Worm (Caenorhabditis elegans) whole organism, mixed stage, embryonic: ENCODE results near the gene C16C8.25.
"Not testable (repeated sequence)": the region's sequence is repeated elsewhere in the genome, so short reads cannot be mapped to it uniquely, and the experiment has no call there.

ENCODE experiments used
- M03D4.4 ChIP-seq: sonication (generic microtip); optimal IDR thresholded peaks from 2 replicates; lab custom pipeline; 2017; ENCODE audit warnings: mild to moderate bottlenecking, missing genetic modification characterization, missing compliant biosample characterization
- bed-3 ChIP-seq: fragments of 200-800 bp; sonication (Bioruptor generic); optimal IDR thresholded peaks from 3 replicates; lab custom pipeline; 2018; ENCODE audit warnings: mild to moderate bottlenecking, missing genetic modification characterization, moderate library complexity, missing compliant biosample characterization
- blmp-1 ChIP-seq: fragments of 150-350 bp; optimal IDR thresholded peaks from 2 replicates; lab custom pipeline; 2014; ENCODE audit warnings: missing biosample characterization, missing genetic modification characterization
- ceh-43 ChIP-seq: fragments of 200-800 bp; sonication (Bioruptor generic); optimal IDR thresholded peaks from 2 replicates; lab custom pipeline; 2018; ENCODE audit warnings: mild to moderate bottlenecking, missing genetic modification characterization, moderate library complexity, missing compliant biosample characterization
- ceh-83 ChIP-seq: fragments of 200-800 bp; sonication (Bioruptor generic); optimal IDR thresholded peaks from 2 replicates; lab custom pipeline; 2018; ENCODE audit warnings: mild to moderate bottlenecking, missing genetic modification characterization, missing compliant biosample characterization
- ces-1 ChIP-seq: fragments of 150-350 bp; optimal IDR thresholded peaks from 2 replicates; lab custom pipeline; 2014; ENCODE audit warnings: missing biosample characterization, missing genetic modification reagents, missing genetic modification characterization
- cnd-1 ChIP-seq: fragments of 200-800 bp; sonication (Bioruptor generic); optimal IDR thresholded peaks from 2 replicates; lab custom pipeline; 2018; ENCODE audit warnings: mild to moderate bottlenecking, missing genetic modification characterization, missing compliant biosample characterization
- drap-1 ChIP-seq: fragments of 200-800 bp; sonication (Bioruptor generic); optimal IDR thresholded peaks from 3 replicates; lab custom pipeline; 2018; ENCODE audit warnings: mild to moderate bottlenecking, missing genetic modification characterization, missing compliant biosample characterization
- elt-1 ChIP-seq: sonication (generic microtip); optimal IDR thresholded peaks from 2 replicates; lab custom pipeline; 2017; ENCODE audit warnings: missing genetic modification characterization, mild to moderate bottlenecking, missing compliant biosample characterization, antibody characterized with exemption, moderate library complexity, borderline replicate concordance; ENCODE audit not compliant: insufficient read depth
- elt-3 ChIP-seq: fragments of 150-350 bp; optimal IDR thresholded peaks from 2 replicates; lab custom pipeline; 2014; ENCODE audit warnings: missing biosample characterization, missing genetic modification characterization
- flh-1 ChIP-seq: fragments of 200-800 bp; sonication (Bioruptor generic); optimal IDR thresholded peaks from 2 replicates; lab custom pipeline; 2018; ENCODE audit warnings: mild to moderate bottlenecking, missing genetic modification characterization, moderate library complexity, missing compliant biosample characterization
- ham-2 ChIP-seq: fragments of 200-800 bp; sonication (Bioruptor generic); optimal IDR thresholded peaks from 2 replicates; lab custom pipeline; 2018; ENCODE audit warnings: mild to moderate bottlenecking, missing genetic modification characterization, missing compliant biosample characterization
- hlh-1 ChIP-seq: fragments of 150-350 bp; optimal IDR thresholded peaks from 2 replicates; lab custom pipeline; 2014; ENCODE audit warnings: missing biosample characterization, missing genetic modification reagents, missing genetic modification characterization
- lin-13 ChIP-seq: fragments of 150-350 bp; optimal IDR thresholded peaks from 2 replicates; lab custom pipeline; 2014; ENCODE audit warnings: missing biosample characterization, missing genetic modification characterization
- lin-32 ChIP-seq: fragments of 200-800 bp; sonication (Bioruptor generic); optimal IDR thresholded peaks from 2 replicates; lab custom pipeline; 2018; ENCODE audit warnings: mild to moderate bottlenecking, missing genetic modification characterization, missing compliant biosample characterization
- mab-5 ChIP-seq: fragments of 150-350 bp; optimal IDR thresholded peaks from 2 replicates; lab custom pipeline; 2014; ENCODE audit warnings: missing biosample characterization, missing genetic modification characterization
- mep-1 ChIP-seq: fragments of 150-350 bp; optimal IDR thresholded peaks from 2 replicates; lab custom pipeline; 2017; ENCODE audit warnings: missing biosample characterization, missing genetic modification reagents, missing genetic modification characterization, inconsistent platforms
- mls-2 ChIP-seq: sonication (generic microtip); optimal IDR thresholded peaks from 2 replicates; lab custom pipeline; 2016; ENCODE audit warnings: mild to moderate bottlenecking, missing genetic modification characterization, moderate library complexity, missing compliant biosample characterization
- nhr-12 ChIP-seq: fragments of 150-350 bp; optimal IDR thresholded peaks from 2 replicates; lab custom pipeline; 2014; ENCODE audit warnings: missing biosample characterization, missing genetic modification characterization
- nhr-2 ChIP-seq: fragments of 150-350 bp; optimal IDR thresholded peaks from 2 replicates; lab custom pipeline; 2014; ENCODE audit warnings: missing biosample characterization, missing genetic modification characterization
- nhr-237 ChIP-seq: fragments of 150-350 bp; optimal IDR thresholded peaks from 2 replicates; lab custom pipeline; 2014; ENCODE audit warnings: missing biosample characterization, missing genetic modification characterization
- nhr-76 ChIP-seq: sonication (generic microtip); optimal IDR thresholded peaks from 2 replicates; lab custom pipeline; 2017; ENCODE audit warnings: missing biosample characterization, missing genetic modification characterization
- snpc-4 ChIP-seq: fragments of 150-350 bp; optimal IDR thresholded peaks from 2 replicates; lab custom pipeline; 2014; ENCODE audit warnings: missing biosample characterization, missing genetic modification characterization
- sptf-1 ChIP-seq: sonication (generic microtip); optimal IDR thresholded peaks from 2 replicates; lab custom pipeline; 2017; ENCODE audit warnings: mild to moderate bottlenecking, missing genetic modification characterization, moderate library complexity, missing compliant biosample characterization
- unc-120 ChIP-seq: sonication (generic microtip); optimal IDR thresholded peaks from 2 replicates; lab custom pipeline; 2017; ENCODE audit warnings: missing genetic modification characterization, missing compliant biosample characterization; ENCODE audit not compliant: poor library complexity, severe bottlenecking
- unc-39 ChIP-seq: fragments of 150-350 bp; optimal IDR thresholded peaks from 2 replicates; lab custom pipeline; 2014; ENCODE audit warnings: missing biosample characterization, missing genetic modification characterization
- unc-62 ChIP-seq: fragments of 150-350 bp; optimal IDR thresholded peaks from 2 replicates; lab custom pipeline; 2014; ENCODE audit warnings: missing biosample characterization, missing genetic modification reagents, missing genetic modification characterization
- zip-8 ChIP-seq: fragments of 150-350 bp; optimal IDR thresholded peaks from 2 replicates; lab custom pipeline; 2014; ENCODE audit warnings: missing biosample characterization, missing genetic modification characterization
- ztf-11 ChIP-seq: fragments of 150-350 bp; optimal IDR thresholded peaks from 2 replicates; lab custom pipeline; 2014; ENCODE audit warnings: missing biosample characterization, missing genetic modification characterization

C16C8.25 gene

DNA sequence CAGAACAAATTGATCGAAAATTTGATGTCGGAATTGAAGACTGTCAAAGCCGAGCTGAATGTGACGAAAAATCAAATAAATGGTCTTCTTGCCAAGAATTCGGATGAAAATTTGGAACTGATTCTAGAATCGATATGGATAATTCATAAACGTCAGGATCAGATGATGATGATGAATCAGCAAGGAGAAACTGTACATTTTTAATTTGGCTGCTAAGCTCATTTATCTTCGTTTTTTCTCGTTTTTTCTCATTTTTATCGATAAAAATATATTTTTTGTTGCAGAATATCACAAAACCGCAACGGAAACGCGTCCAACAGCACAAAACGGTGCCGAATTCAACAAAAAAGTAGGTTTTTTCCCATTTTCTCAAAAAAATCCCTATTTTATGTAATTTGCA, 484 bp downstream of the C16C8.25 start, which contains the start of gene C16C8.14:
Gene C16C8.14 (plus strand): TSS at position 301 of the 400 bp plus-strand sequence.
- not testable (repeated sequence) for TF ChIP-seq ztf-11; ces-1 (GFP tag; lab: Kevin White, UChicago); sptf-1

DNA sequence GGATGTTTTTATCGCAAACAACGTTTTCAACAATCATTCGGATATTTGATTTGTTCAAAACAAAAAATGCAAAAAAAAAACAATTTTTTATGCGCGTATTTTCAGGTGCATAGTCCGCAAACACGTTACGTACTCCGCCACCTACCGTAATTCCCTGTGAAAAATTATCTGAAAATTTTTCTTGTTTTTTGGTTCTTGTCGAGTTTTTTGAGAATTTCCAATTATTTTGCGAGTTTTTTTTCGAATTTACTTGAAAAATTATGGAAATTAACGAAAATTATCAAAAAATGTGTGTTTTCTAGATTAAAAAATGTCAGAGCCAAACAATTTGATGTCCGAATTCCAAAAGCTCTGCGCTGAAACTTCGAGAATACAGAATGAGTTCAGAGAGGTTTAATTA, 3.4 kb downstream of the C16C8.25 start, which contains the start of gene C16C8.12:
Gene C16C8.12 (plus strand): TSS at position 301 of the 400 bp plus-strand sequence.
- TF ChIP-seq mep-1 (tag; lab: Kevin White, UChicago): no peak
- TF ChIP-seq unc-39 (tag; lab: Kevin White, UChicago): no peak
- no peak for TF ChIP-seq flh-1 (GFP tag; lab: Kevin White, UChicago)
- TF ChIP-seq drap-1 (GFP tag; lab: Kevin White, UChicago): no peak
- TF ChIP-seq ceh-43: no peak
- no peak for TF ChIP-seq lin-32 (GFP tag; lab: Kevin White, UChicago)
- no peak for TF ChIP-seq elt-1 (tag; lab: Kevin White, UChicago)
- TF ChIP-seq ztf-11: no peak
- no peak for TF ChIP-seq zip-8
- no peak for TF ChIP-seq mls-2 (tag; lab: Kevin White, UChicago)
- TF ChIP-seq elt-3 (tag; lab: Kevin White, UChicago): no peak
- TF ChIP-seq ceh-83 (GFP tag; lab: Kevin White, UChicago): no peak

DNA sequence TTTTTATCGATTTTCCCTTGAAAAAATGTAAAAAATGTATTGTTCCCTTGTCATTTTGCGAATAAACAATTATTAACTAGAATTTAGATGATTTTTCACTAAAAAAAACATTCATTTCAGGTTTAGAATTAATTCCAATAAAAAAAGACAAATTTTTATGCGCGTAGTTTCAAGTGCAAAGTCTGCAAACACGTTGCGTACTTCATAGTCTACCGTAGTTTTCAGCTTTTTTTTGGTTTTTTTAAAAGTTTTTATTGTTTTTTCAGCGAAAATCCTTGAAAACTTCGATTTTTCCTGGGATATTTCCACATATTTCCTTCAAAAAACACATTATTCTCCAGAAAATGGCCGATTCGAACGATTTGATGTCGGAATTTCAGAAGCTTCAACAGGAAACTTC, 4.5 kb downstream of the C16C8.25 start, which contains the start of gene C16C8.11:
Gene C16C8.11 (plus strand): TSS at position 188 of the 400 bp plus-strand sequence.
- TF ChIP-seq unc-120 (tag; lab: Kevin White, UChicago): no peak
- TF ChIP-seq unc-62: no peak
- TF ChIP-seq ceh-83 (GFP tag; lab: Kevin White, UChicago): no peak
- no peak for TF ChIP-seq ham-2 (GFP tag; lab: Kevin White, UChicago)
- no peak for TF ChIP-seq mls-2 (tag; lab: Kevin White, UChicago)
- TF ChIP-seq mep-1 (tag; lab: Kevin White, UChicago): no peak
- TF ChIP-seq nhr-76 (tag; lab: Kevin White, UChicago): no peak
- TF ChIP-seq flh-1 (GFP tag; lab: Kevin White, UChicago): no peak

DNA sequence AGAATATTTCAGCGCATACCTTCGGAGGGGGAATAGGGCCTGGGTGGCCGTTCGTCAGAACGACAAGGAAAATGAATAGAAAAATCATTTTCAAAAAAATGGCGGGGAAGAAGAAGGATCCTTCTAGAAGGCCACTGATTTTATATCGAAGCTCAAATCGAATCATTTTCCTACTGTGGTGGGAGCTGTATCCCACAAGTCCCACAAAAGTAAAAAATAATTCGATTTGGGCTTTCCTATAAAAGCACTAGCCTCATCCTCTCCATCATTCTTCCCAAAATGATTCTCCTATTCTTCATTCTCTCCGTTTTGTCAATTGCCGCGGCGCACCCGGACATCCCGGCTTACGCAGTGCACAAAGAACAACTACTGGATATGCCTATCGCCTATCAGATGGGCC, 9.2 kb downstream of the C16C8.25 start, which contains the start of the genes C16C8.26 and C16C8.19:
Gene C16C8.26 (minus strand): TSS at position 101 of the 400 bp plus-strand sequence.
Gene C16C8.19 (plus strand): TSS at position 279 of the 400 bp plus-strand sequence.
- TF ChIP-seq nhr-12 (no peak), blmp-1 (tag; lab: Kevin White, UChicago) (no peak), cnd-1 (no peak)

DNA sequence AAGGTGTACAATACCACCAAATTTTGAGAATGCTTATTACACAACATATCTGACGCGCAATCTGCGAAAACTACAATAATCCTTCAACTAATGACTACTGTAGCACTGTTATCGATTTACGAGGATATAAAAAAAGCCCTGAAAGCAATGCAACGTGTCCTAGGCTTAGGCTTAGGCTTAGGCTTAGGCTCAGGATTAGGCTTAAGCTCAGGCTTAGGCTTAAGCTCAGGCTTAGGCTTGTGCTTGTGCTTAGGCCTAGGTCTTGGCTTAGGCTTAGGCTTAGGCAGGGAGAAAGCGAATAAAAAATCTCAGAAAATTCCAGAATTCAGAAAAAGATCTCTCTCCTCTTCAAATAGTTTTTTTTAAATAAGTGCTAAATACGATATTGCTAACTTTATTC, 10.2 kb downstream of the C16C8.25 start:
- no peak for TF ChIP-seq nhr-2 (tag; lab: Kevin White, UChicago)
- no peak for TF ChIP-seq unc-120 (tag; lab: Kevin White, UChicago)
- no peak for TF ChIP-seq zip-8
- no peak for TF ChIP-seq snpc-4 (tag; lab: Kevin White, UChicago)

DNA sequence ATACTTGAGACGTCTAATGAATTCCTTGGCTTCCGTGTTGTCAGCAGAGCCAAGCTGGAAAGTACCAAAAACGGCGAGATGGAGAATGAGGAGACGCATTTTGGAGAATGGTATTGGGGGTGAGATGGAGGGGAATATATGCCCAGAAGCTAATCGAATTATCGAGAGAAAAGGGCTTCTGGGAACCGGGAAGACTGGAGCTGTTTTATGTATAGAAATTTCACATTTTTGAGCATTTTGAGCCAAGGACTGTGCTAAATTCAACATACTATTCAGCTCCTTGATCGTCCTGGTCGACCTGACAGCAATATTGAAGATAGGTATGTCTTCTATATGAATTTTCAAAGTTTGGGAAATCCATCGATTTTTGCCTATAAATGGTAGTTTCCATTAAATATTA, 11.0 kb downstream of the C16C8.25 start, which contains the start of gene C16C8.7:
Gene C16C8.7 (minus strand): TSS at position 101 of the 400 bp plus-strand sequence.
- TF ChIP-seq M03D4.4 (tag; lab: Kevin White, UChicago): no peak
- no peak for TF ChIP-seq hlh-1
- no peak for TF ChIP-seq ceh-83 (GFP tag; lab: Kevin White, UChicago)
- TF ChIP-seq unc-62: no peak
- TF ChIP-seq bed-3: no peak
- no peak for TF ChIP-seq nhr-237
- no peak for TF ChIP-seq flh-1 (GFP tag; lab: Kevin White, UChicago)
- no peak for TF ChIP-seq lin-13 (tag; lab: Kevin White, UChicago)
- TF ChIP-seq unc-39 (tag; lab: Kevin White, UChicago): no peak
- no peak for TF ChIP-seq mab-5 (tag; lab: Kevin White, UChicago)
- TF ChIP-seq nhr-76 (tag; lab: Kevin White, UChicago): no peak
